Worm (Caenorhabditis elegans) whole organism, L2 larva: ENCODE data around the gene F46B6.5.

Experiments
- R02D3.7 ChIP-seq: fragments of 150-350 bp; optimal IDR thresholded peaks from 2 replicates; lab custom pipeline; 2014; ENCODE audit warnings: missing biosample characterization, missing genetic modification characterization
- ZK546.5 ChIP-seq: sonication (generic microtip); optimal IDR thresholded peaks from 2 replicates; lab custom pipeline; 2017; ENCODE audit warnings: missing biosample characterization, missing genetic modification characterization
- aly-2 ChIP-seq: fragments of 150-350 bp; optimal IDR thresholded peaks from 2 replicates; lab custom pipeline; 2014; ENCODE audit warnings: missing biosample characterization, missing genetic modification characterization
- elt-1 ChIP-seq: fragments of 150-350 bp; optimal IDR thresholded peaks from 2 replicates; lab custom pipeline; 2014; ENCODE audit warnings: missing biosample characterization, missing genetic modification characterization
- lsy-2 ChIP-seq, 2 experiments: fragments of 150-350 bp in 1 of 2; sonication (generic microtip) in 1 of 2; optimal IDR thresholded peaks; 2 replicates each; lab custom pipeline; 2014 to 2017; ENCODE audit warnings: missing biosample characterization in 2 of 2, missing genetic modification characterization in 2 of 2
- nhr-12 ChIP-seq: fragments of 150-350 bp; optimal IDR thresholded peaks from 2 replicates; lab custom pipeline; 2014; ENCODE audit warnings: missing biosample characterization, missing genetic modification characterization
- nhr-25 ChIP-seq: fragments of 150-350 bp; sonication (generic microtip); optimal IDR thresholded peaks from 3 replicates; lab custom pipeline; 2014; ENCODE audit warnings: missing biosample characterization, missing genetic modification characterization
- unc-39 ChIP-seq: fragments of 150-350 bp; optimal IDR thresholded peaks from 2 replicates; lab custom pipeline; 2014; ENCODE audit warnings: missing biosample characterization, missing genetic modification characterization

ce11 chrV:9821724-9822123 is 38.9 kb upstream of the F46B6.5 start, which contains the start of gene str-193:
- TF ChIP-seq R02D3.7 (tag; lab: Kevin White, UChicago): no peak
- TF ChIP-seq ZK546.5: no peak
- no peak for TF ChIP-seq nhr-12 (tag; lab: Kevin White, UChicago)
- no peak for TF ChIP-seq elt-1 (tag; lab: Kevin White, UChicago)
- no peak for TF ChIP-seq aly-2 (tag; lab: Kevin White, UChicago)
- no peak for TF ChIP-seq nhr-25
- TF ChIP-seq lsy-2 (tag; optimal IDR thresholded peaks at IDR 0.05; lab: Kevin White, UChicago): no peak
- no peak for TF ChIP-seq unc-39 (tag; lab: Kevin White, UChicago)
